Fruit fly (Drosophila melanogaster) Kc167 (cell line): ENCODE data around the gene Ork1.

Experiments used
- h ChIP-seq: fragments of >200 bp; optimal IDR thresholded peaks from 3 replicates; lab custom pipeline; 2018; ENCODE audit warnings: missing external identifiers
- ttk ChIP-seq: sonication (Bioruptor generic); optimal IDR thresholded peaks from 2 replicates; lab custom pipeline; 2017; ENCODE audit warnings: missing external identifiers

DNA sequence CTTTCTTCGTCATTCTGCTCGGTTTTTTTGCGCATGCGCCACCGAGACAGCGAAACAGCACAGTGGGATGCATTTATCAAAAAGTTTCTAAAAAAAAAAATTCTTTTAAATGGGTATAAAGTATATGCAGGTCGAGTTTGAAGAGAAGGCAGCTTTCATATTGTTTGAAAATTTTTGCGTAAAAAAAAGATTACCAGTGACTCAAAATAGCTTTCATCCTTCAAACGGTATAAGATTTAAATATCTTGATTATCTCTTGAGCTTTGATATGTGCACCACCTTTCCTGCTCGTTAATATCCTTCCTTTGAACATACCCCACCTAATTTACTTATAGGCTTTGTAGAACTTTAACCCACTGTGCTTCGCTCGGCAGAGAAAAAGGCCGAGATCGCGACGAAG lies 14.0 kb upstream of the Ork1 start:
- TF ChIP-seq h (lab: Kevin White, UChicago) = no peak
- TF ChIP-seq ttk (lab: Kevin White, UChicago) = no peak
